Worm (Caenorhabditis elegans): Measurements from ENCODE around the gene R144.6.

R144.6 gene

ce11 chrIII:4968146-4968545 is 36.4 kb downstream of the R144.6 start:
- TF ChIP-seq rpc-1 (optimal IDR thresholded peaks at IDR 0.05) (no peak), rpc-1 (tag; optimal IDR thresholded peaks at IDR 0.05) (no peak), ceh-79 (tag; optimal IDR thresholded peaks at IDR 0.05) (no peak), T26A5.8 (tag; optimal IDR thresholded peaks at IDR 0.05) (no peak), lir-1 (GFP tag; conservative IDR thresholded peaks at IDR 0.05) (no peak), mel-28 (tag; optimal IDR thresholded peaks at IDR 0.05; ENCODE audit: borderline replicate concordance) (no peak), dpff-1 (tag; optimal IDR thresholded peaks at IDR 0.05) (no peak), egl-44 (GFP tag; IDR thresholded peaks at IDR 0.05) (no peak), cebp-1 (GFP tag; IDR thresholded peaks at IDR 0.05) (no peak), cebp-1 (tag; optimal IDR thresholded peaks at IDR 0.05) (no peak), hlh-12 (tag; optimal IDR thresholded peaks at IDR 0.05) (no peak), B0019.2 (GFP tag; conservative IDR thresholded peaks at IDR 0.05) (no peak), ekl-4 (GFP tag; IDR thresholded peaks at IDR 0.05) (no peak), gei-17 (GFP tag; optimal IDR thresholded peaks at IDR 0.05) (no peak)

ce11 chrIII:4967236-4967635 is 37.3 kb downstream of the R144.6 start:
- TF ChIP-seq ama-1 (optimal IDR thresholded peaks at IDR 0.05) (no peak), ama-1 (GFP tag; optimal IDR thresholded peaks at IDR 0.05) (no peak), C06A6.2 (GFP tag; conservative IDR thresholded peaks at IDR 0.05) (no peak), nhr-179 (tag; optimal IDR thresholded peaks at IDR 0.05) (no peak), F23B12.7 (tag; optimal IDR thresholded peaks at IDR 0.05; ENCODE audit: insufficient read depth) (no peak), hmg-20 (GFP tag; IDR thresholded peaks at IDR 0.05) (no peak), F33H1.4 (GFP tag; IDR thresholded peaks at IDR 0.05) (no peak), nhr-90 (tag; optimal IDR thresholded peaks at IDR 0.05) (no peak), ztf-6 (GFP tag; IDR thresholded peaks at IDR 0.05) (no peak), rcor-1 (GFP tag; IDR thresholded peaks at IDR 0.05) (no peak), Y67H2A.10 (GFP tag; conservative IDR thresholded peaks at IDR 0.05) (no peak), nhr-120 (GFP tag; IDR thresholded peaks at IDR 0.05) (no peak), bed-2 (GFP tag; IDR thresholded peaks at IDR 0.05) (no peak)

ce11 chrIII:4965271-4965670 is 39.2 kb downstream of the R144.6 start, which contains the start of gene nca-2:
nca-2 (plus strand) TSS chrIII:4965571.
- TF ChIP-seq ceh-58 (GFP tag; IDR thresholded peaks at IDR 0.05) (no peak), hrde-1 (tag; optimal IDR thresholded peaks at IDR 0.05; ENCODE audit: borderline replicate concordance) (no peak), egrh-3 (GFP tag; IDR thresholded peaks at IDR 0.05) (no peak), T26A5.8 (tag; optimal IDR thresholded peaks at IDR 0.05) (no peak), snpc-4 (GFP tag; optimal IDR thresholded peaks at IDR 0.05) (no peak), snpc-4 (tag; optimal IDR thresholded peaks at IDR 0.05) (no peak), rec-8 (tag; optimal IDR thresholded peaks at IDR 0.05) (no peak), ztf-26 (tag; optimal IDR thresholded peaks at IDR 0.05) (no peak), F49E8.2 (tag; optimal IDR thresholded peaks at IDR 0.05; ENCODE audit: insufficient read depth) (no peak), nfyb-1 (GFP tag; IDR thresholded peaks at IDR 0.05) (no peak)

ce11 chrIII:4962886-4963285 is 41.6 kb downstream of the R144.6 start, which contains the start of gene C27F2.9:
C27F2.9 (minus strand) TSS chrIII:4963044.
- TF ChIP-seq attf-5 (GFP tag; optimal IDR thresholded peaks at IDR 0.05) (peak; percentile 91), ZK185.1 (tag; optimal IDR thresholded peaks at IDR 0.05; ENCODE audit: poor library complexity, severe bottlenecking) (peak; percentile 55), ztf-3 (GFP tag; optimal IDR thresholded peaks at IDR 0.05) (no peak), F55B11.4 (tag; optimal IDR thresholded peaks at IDR 0.05; ENCODE audit: borderline replicate concordance, insufficient read depth) (no peak), C17E4.6 (GFP tag; IDR thresholded peaks at IDR 0.05) (no peak), egrh-3 (GFP tag; IDR thresholded peaks at IDR 0.05) (0 out of 2 replicates have a peak, but pooled peaks have one; percentile 12), T26A5.8 (tag; optimal IDR thresholded peaks at IDR 0.05) (no peak), cebp-1 (GFP tag; IDR thresholded peaks at IDR 0.05) (no peak), cebp-1 (tag; optimal IDR thresholded peaks at IDR 0.05) (no peak), F52B5.7 (tag; optimal IDR thresholded peaks at IDR 0.05) (no peak), B0336.3 (GFP tag; IDR thresholded peaks at IDR 0.05) (no peak), aptf-2 (GFP tag; conservative IDR thresholded peaks at IDR 0.05) (no peak), aptf-3 (GFP tag; IDR thresholded peaks at IDR 0.05) (no peak), lin-54 (GFP tag; optimal IDR thresholded peaks at IDR 0.05) (peak; percentile 100), lag-1 (GFP tag; IDR thresholded peaks at IDR 0.05) (no peak), ama-1 (optimal IDR thresholded peaks at IDR 0.05) (no peak), ama-1 (GFP tag; optimal IDR thresholded peaks at IDR 0.05) (peak in 1 of 2 experiments; percentile 27)
